Worm (Caenorhabditis elegans) whole organism, early embryonic: ENCODE measurements around the gene hacl-1.

ENCODE experiments used
- B0310.2 ChIP-seq: sonication (generic microtip); optimal IDR thresholded peaks from 2 replicates; lab custom pipeline; 2016; ENCODE audit warnings: mild to moderate bottlenecking, missing genetic modification characterization, missing compliant biosample characterization
- F13C5.2 ChIP-seq: sonication (generic microtip); optimal IDR thresholded peaks from 2 replicates; lab custom pipeline; 2017; ENCODE audit warnings: mild to moderate bottlenecking, missing genetic modification characterization, inconsistent platforms, missing compliant biosample characterization
- aly-1 ChIP-seq: sonication (generic microtip); optimal IDR thresholded peaks from 2 replicates; lab custom pipeline; 2016; ENCODE audit warnings: missing genetic modification characterization, missing compliant biosample characterization
- ama-1 ChIP-seq: fragments of 150-350 bp; optimal IDR thresholded peaks from 2 replicates; lab custom pipeline; 2014
- ceh-13 ChIP-seq: fragments of 200-800 bp; sonication (Bioruptor generic); optimal IDR thresholded peaks from 2 replicates; lab custom pipeline; 2018; ENCODE audit warnings: mild to moderate bottlenecking, missing genetic modification characterization, missing compliant biosample characterization
- ceh-36 ChIP-seq: sonication (generic microtip); optimal IDR thresholded peaks from 2 replicates; lab custom pipeline; 2016; ENCODE audit warnings: missing genetic modification characterization, inconsistent platforms, missing compliant biosample characterization
- ets-7 ChIP-seq: sonication (generic microtip); optimal IDR thresholded peaks from 2 replicates; lab custom pipeline; 2016; ENCODE audit warnings: missing genotype, missing genetic modification characterization, missing compliant biosample characterization
- flt-1 ChIP-seq: fragments of 200-800 bp; sonication (Bioruptor generic); IDR thresholded peaks from 2 replicates; pipeline ENCODE4 v1.3.6; 2022; ENCODE audit warnings: missing genetic modification characterization, missing compliant biosample characterization
- hmbx-1 ChIP-seq: sonication (generic microtip); optimal IDR thresholded peaks from 2 replicates; lab custom pipeline; 2016; ENCODE audit warnings: mild to moderate bottlenecking, missing genetic modification characterization, missing compliant biosample characterization
- hmg-4 ChIP-seq: fragments of 200-800 bp; sonication (Bioruptor generic); optimal IDR thresholded peaks from 2 replicates; lab custom pipeline; 2018; ENCODE audit warnings: mild to moderate bottlenecking, missing genetic modification characterization, missing compliant biosample characterization
- hnd-1 ChIP-seq: sonication (generic microtip); optimal IDR thresholded peaks from 2 replicates; lab custom pipeline; 2016; ENCODE audit warnings: missing genetic modification characterization, missing compliant biosample characterization
- pes-1 ChIP-seq: fragments of 200-800 bp; sonication (Bioruptor generic); IDR thresholded peaks from 2 replicates; pipeline ENCODE4 v1.3.6; 2022; ENCODE audit warnings: missing genetic modification reagents, missing genetic modification characterization, missing compliant biosample characterization
- scrt-1 ChIP-seq: fragments of 200-800 bp; sonication (Bioruptor generic); IDR thresholded peaks from 2 replicates; pipeline ENCODE4 v1.3.6; 2022; ENCODE audit warnings: missing genetic modification characterization, missing compliant biosample characterization
- sea-1 ChIP-seq: fragments of 200-800 bp; sonication (Bioruptor generic); conservative IDR thresholded peaks from 2 replicates; pipeline ENCODE4 v1.3.6; 2022; ENCODE audit warnings: missing genetic modification characterization, missing compliant biosample characterization
- tbx-11 ChIP-seq: fragments of 200-800 bp; sonication (Bioruptor generic); IDR thresholded peaks from 2 replicates; pipeline ENCODE4 v1.3.6; 2022; ENCODE audit warnings: missing genetic modification characterization, missing compliant biosample characterization
- tbx-37 ChIP-seq: fragments of 200-800 bp; sonication (Bioruptor generic); conservative IDR thresholded peaks from 2 replicates; pipeline ENCODE4 v1.3.6; 2022; ENCODE audit warnings: missing genetic modification reagents, missing genetic modification characterization, missing compliant biosample characterization
- tra-4 ChIP-seq: sonication (generic microtip); optimal IDR thresholded peaks from 2 replicates; lab custom pipeline; 2017; ENCODE audit warnings: missing genetic modification characterization, missing compliant biosample characterization

Gene hacl-1

DNA sequence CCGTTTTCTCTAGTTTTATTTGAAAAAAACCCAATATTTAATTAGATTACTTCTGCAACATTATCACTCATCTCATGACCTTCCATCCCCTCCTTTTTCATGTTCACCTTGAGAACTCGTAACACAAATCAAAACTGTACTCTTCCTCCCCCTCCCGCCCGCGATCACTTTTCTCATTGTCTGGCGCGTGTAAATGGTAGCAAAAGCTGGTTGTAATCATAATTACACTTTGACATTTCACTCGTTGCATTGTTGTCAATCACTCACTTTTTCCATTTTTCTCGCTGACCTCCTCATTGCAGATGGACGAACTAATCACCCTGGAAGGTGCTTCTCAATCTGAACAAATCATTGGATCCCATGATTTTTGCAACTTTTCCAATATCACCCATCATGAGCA is 17.6 kb upstream of the hacl-1 start, which contains the start of gene npr-41:
npr-41 (plus strand) TSS at position 301 of the 400 bp plus-strand sequence.
- TF ChIP-seq F13C5.2 (no peak), ceh-36 (tag; lab: Kevin White, UChicago) (no peak), scrt-1 (no peak), ceh-13 (GFP tag; lab: Kevin White, UChicago) (no peak), ets-7 (tag; lab: Kevin White, UChicago) (no peak), tbx-37 (GFP tag; lab: Robert Waterston, UW) (no peak), pes-1 (GFP tag; lab: Robert Waterston, UW) (no peak), hmg-4 (GFP tag; lab: Kevin White, UChicago) (no peak), aly-1 (no peak), tra-4 (tag; lab: Kevin White, UChicago) (no peak), flt-1 (GFP tag; lab: Robert Waterston, UW) (no peak), tbx-11 (GFP tag; lab: Robert Waterston, UW) (no peak), hmbx-1 (tag; lab: Kevin White, UChicago) (no peak), hnd-1 (no peak), ama-1 (lab: Kevin White, UChicago) (no peak), sea-1 (GFP tag; lab: Robert Waterston, UW) (no peak), B0310.2 (no peak)

DNA sequence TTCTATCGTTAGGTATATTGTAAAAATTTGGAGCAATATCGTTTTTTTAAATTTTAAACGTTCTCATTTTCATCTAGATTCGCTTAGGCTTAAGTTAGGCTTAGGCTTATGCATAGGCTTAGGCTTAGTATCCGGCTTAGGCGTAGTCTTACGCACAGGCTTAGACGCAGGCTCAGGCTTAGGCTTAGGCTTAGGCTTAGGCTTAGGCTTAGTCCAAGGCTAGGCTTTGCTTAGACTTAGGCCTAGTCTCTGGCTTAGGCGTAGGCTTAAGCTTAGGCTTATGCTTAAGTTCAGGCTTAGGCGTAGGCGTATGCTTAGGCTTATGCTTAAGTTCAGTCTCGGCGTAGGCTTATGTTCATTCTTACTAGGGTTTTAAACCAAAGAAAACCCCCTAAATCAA is 11.0 kb upstream of the hacl-1 start:
- TF ChIP-seq ceh-36 (tag; lab: Kevin White, UChicago), result peak; percentile 86
- TF ChIP-seq scrt-1, result 0 out of 2 replicates have a peak, but pooled peaks have one; percentile 37
- TF ChIP-seq ets-7 (tag; lab: Kevin White, UChicago), result no peak
- no peak for TF ChIP-seq hnd-1

DNA sequence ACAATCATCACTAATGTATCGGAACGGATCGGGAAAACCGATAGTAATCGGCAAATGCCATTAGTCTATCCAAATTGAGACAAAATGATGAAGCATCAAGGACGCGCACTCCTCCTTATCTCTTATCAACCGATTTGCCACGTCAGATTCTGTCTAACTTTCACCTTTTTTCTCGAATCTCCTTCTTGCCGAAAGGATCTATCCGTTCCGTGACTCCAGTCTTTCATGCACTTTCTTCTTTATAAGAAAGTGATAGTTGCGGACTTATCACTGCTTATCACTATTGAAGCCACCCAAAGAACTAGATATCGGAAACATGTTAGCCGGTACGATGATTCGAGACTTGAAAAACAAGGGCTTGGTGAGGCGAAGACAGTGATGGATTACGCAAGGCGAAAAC is 9.2 kb upstream of the hacl-1 start:
- TF ChIP-seq scrt-1, result no peak
- no peak for TF ChIP-seq ets-7 (tag; lab: Kevin White, UChicago)
- no peak for TF ChIP-seq B0310.2
- no peak for TF ChIP-seq flt-1 (GFP tag; lab: Robert Waterston, UW)
- no peak for TF ChIP-seq hmg-4 (GFP tag; lab: Kevin White, UChicago)
- TF ChIP-seq ama-1 (lab: Kevin White, UChicago), result no peak
- no peak for TF ChIP-seq hmbx-1 (tag; lab: Kevin White, UChicago)
- TF ChIP-seq hnd-1, result no peak
- TF ChIP-seq tbx-37 (GFP tag; lab: Robert Waterston, UW), result no peak
- TF ChIP-seq ceh-13 (GFP tag; lab: Kevin White, UChicago), result no peak
- TF ChIP-seq pes-1 (GFP tag; lab: Robert Waterston, UW), result no peak
- no peak for TF ChIP-seq ceh-36 (tag; lab: Kevin White, UChicago)
- no peak for TF ChIP-seq sea-1 (GFP tag; lab: Robert Waterston, UW)
- TF ChIP-seq aly-1, result no peak
- TF ChIP-seq F13C5.2, result no peak

DNA sequence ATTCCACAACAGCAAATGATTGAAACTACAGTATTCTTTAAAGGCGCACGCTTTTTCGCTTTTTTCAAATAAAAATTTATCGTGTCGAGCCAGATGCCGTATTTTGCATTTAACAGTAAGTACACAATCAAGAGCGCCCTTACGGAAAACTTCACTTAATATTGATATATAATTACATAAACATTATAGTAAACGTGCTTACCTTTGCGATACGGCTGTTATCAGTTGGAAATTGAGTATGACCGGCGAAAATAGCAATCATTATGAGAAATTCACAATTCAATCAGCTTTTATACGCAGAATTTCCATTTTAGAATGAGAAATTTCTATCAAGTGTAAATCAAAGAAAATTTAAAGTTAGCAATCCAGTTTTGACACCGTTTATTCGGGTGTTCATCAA is 7.4 kb upstream of the hacl-1 start, which contains the start of gene B0334.20:
B0334.20 (minus strand) TSS at position 262 of the 400 bp plus-strand sequence.
- TF ChIP-seq ceh-36 (tag; lab: Kevin White, UChicago) (no peak), scrt-1 (no peak), hnd-1 (no peak), tbx-37 (GFP tag; lab: Robert Waterston, UW) (no peak), aly-1 (no peak), tra-4 (tag; lab: Kevin White, UChicago) (no peak), ceh-13 (GFP tag; lab: Kevin White, UChicago) (no peak), hmbx-1 (tag; lab: Kevin White, UChicago) (no peak), F13C5.2 (no peak), hmg-4 (GFP tag; lab: Kevin White, UChicago) (no peak), tbx-11 (GFP tag; lab: Robert Waterston, UW) (no peak), B0310.2 (no peak), flt-1 (GFP tag; lab: Robert Waterston, UW) (no peak), ama-1 (lab: Kevin White, UChicago) (no peak), ets-7 (tag; lab: Kevin White, UChicago) (no peak), sea-1 (GFP tag; lab: Robert Waterston, UW) (no peak), pes-1 (GFP tag; lab: Robert Waterston, UW) (no peak)

DNA sequence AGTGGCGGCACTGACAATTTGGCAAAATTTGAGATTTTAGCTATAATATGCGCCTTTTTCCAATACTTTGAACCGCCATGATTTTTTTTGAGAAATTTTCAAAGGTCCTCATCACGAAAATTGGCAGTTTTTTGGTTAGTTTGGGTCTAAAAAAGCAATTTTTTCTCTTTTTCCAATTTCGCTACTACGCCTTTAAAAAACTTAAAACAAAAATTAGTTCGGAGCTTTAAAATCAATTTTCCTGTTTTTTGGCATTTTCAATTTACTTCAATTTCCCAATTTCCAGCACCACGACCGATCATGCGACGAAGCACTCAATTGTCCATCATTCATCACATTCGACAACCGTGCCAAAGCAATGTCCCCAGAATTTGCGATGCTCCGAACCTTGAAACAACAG is 4.6 kb upstream of the hacl-1 start, which contains the start of gene B0334.5:
B0334.5 (plus strand) TSS at position 301 of the 400 bp plus-strand sequence.
- TF ChIP-seq hnd-1 (no peak), pes-1 (GFP tag; lab: Robert Waterston, UW) (no peak), tra-4 (tag; lab: Kevin White, UChicago) (no peak), aly-1 (no peak), ets-7 (tag; lab: Kevin White, UChicago) (no peak), hmg-4 (GFP tag; lab: Kevin White, UChicago) (no peak), tbx-11 (GFP tag; lab: Robert Waterston, UW) (no peak), hmbx-1 (tag; lab: Kevin White, UChicago) (no peak), ceh-13 (GFP tag; lab: Kevin White, UChicago) (no peak), B0310.2 (no peak), ceh-36 (tag; lab: Kevin White, UChicago) (no peak), ama-1 (lab: Kevin White, UChicago) (no peak), scrt-1 (no peak), F13C5.2 (no peak), flt-1 (GFP tag; lab: Robert Waterston, UW) (no peak), tbx-37 (GFP tag; lab: Robert Waterston, UW) (no peak)

DNA sequence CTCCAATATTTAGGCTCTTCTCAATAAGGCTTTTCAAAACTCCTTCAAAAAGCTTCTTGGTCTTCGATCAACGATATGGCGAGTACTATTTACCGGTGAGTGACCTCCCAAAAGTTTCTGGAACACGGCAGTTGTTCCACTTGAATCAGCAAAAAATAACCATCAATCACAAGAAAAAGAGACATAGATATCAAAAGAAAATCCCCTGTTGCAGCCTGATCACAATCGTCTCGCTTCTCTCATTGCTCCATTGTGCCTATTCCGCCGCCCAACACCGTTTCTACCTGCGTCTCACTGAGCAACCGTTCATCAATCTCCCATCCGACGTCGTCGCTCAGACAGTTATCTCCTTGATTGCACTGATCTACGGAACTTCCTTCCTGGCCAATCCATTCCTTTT is 4.0 kb upstream of the hacl-1 start, which contains the start of gene emc-5:
emc-5 (plus strand) TSS at position 14 of the 400 bp plus-strand sequence.
- TF ChIP-seq tra-4 (tag; lab: Kevin White, UChicago) (no peak), ama-1 (lab: Kevin White, UChicago) (no peak), hmbx-1 (tag; lab: Kevin White, UChicago) (no peak), hnd-1 (no peak), ets-7 (tag; lab: Kevin White, UChicago) (no peak), F13C5.2 (no peak), B0310.2 (no peak), ceh-36 (tag; lab: Kevin White, UChicago) (no peak), scrt-1 (no peak), sea-1 (GFP tag; lab: Robert Waterston, UW) (no peak), aly-1 (no peak), pes-1 (GFP tag; lab: Robert Waterston, UW) (no peak), tbx-37 (GFP tag; lab: Robert Waterston, UW) (no peak), flt-1 (GFP tag; lab: Robert Waterston, UW) (no peak), hmg-4 (GFP tag; lab: Kevin White, UChicago) (no peak), tbx-11 (GFP tag; lab: Robert Waterston, UW) (no peak)
